Worm (Caenorhabditis elegans) whole organism, L1 larva: ENCODE results near the gene cytb-5.1.

ENCODE experiments used
- C16A3.4 ChIP-seq: fragments of 150-350 bp; optimal IDR thresholded peaks from 2 replicates; lab custom pipeline; 2014; ENCODE audit warnings: missing biosample characterization, missing genetic modification characterization
- aha-1 ChIP-seq: fragments of 150-350 bp; optimal IDR thresholded peaks from 2 replicates; lab custom pipeline; 2014; ENCODE audit warnings: missing biosample characterization, missing genetic modification characterization
- alr-1 ChIP-seq: fragments of 200-800 bp; sonication (Bioruptor generic); optimal IDR thresholded peaks from 2 replicates; lab custom pipeline; 2018; ENCODE audit warnings: borderline replicate concordance, mild to moderate bottlenecking, missing genetic modification characterization, missing compliant biosample characterization
- aly-2 ChIP-seq: fragments of 150-350 bp; optimal IDR thresholded peaks from 2 replicates; lab custom pipeline; 2014; ENCODE audit warnings: missing biosample characterization, missing genetic modification characterization
- ama-1 ChIP-seq: fragments of 150-350 bp; optimal IDR thresholded peaks from 2 replicates; lab custom pipeline; 2014
- blmp-1 ChIP-seq: fragments of 150-350 bp; optimal IDR thresholded peaks from 2 replicates; lab custom pipeline; 2014; ENCODE audit warnings: missing biosample characterization, missing genetic modification characterization
- ceh-63 ChIP-seq: fragments of 200-800 bp; sonication (Bioruptor generic); optimal IDR thresholded peaks from 2 replicates; lab custom pipeline; 2018; ENCODE audit warnings: mild to moderate bottlenecking, missing genetic modification characterization, missing compliant biosample characterization
- ceh-8 ChIP-seq: fragments of 200-800 bp; sonication (Bioruptor generic); optimal IDR thresholded peaks from 2 replicates; lab custom pipeline; 2018; ENCODE audit warnings: mild to moderate bottlenecking, missing genetic modification characterization, moderate library complexity, missing compliant biosample characterization
- ceh-82 ChIP-seq, 3 experiments: fragments of 150-350 bp in 1 of 3; sonication (generic microtip) in 2 of 3; optimal IDR thresholded peaks; 2 replicates each; lab custom pipeline; 2014 to 2017; ENCODE audit warnings: missing biosample characterization in 3 of 3, missing genetic modification characterization in 3 of 3
- ceh-88 ChIP-seq: fragments of 200-800 bp; sonication (Bioruptor generic); IDR thresholded peaks from 2 replicates; pipeline ENCODE4 v1.3.6; 2022; ENCODE audit warnings: missing genetic modification characterization, missing compliant biosample characterization
- efl-1 ChIP-seq, 4 experiments: fragments of 150-350 bp; optimal IDR thresholded peaks in 3 of 4; peaks in 1 of 4; 1 replicate in 1 of 4; 2 replicates in 3 of 4; lab custom pipeline; 2014; ENCODE audit warnings: missing biosample characterization in 2 of 4, missing genetic modification characterization in 2 of 4, missing genetic modification reagents in 2 of 4
- elt-2 ChIP-seq: sonication (generic microtip); optimal IDR thresholded peaks from 2 replicates; lab custom pipeline; 2016; ENCODE audit warnings: missing genetic modification characterization, mild to moderate bottlenecking, inconsistent platforms, missing compliant biosample characterization, missing genetic modification reagents
- fkh-10 ChIP-seq: sonication (generic microtip); optimal IDR thresholded peaks from 2 replicates; lab custom pipeline; 2017; ENCODE audit warnings: missing biosample characterization, missing genetic modification reagents, missing genetic modification characterization
- fkh-4 ChIP-seq: sonication (generic microtip); optimal IDR thresholded peaks from 2 replicates; lab custom pipeline; 2016; ENCODE audit warnings: missing compliant biosample characterization, missing genetic modification characterization, borderline replicate concordance
- fkh-8 ChIP-seq: sonication (generic microtip); optimal IDR thresholded peaks from 2 replicates; lab custom pipeline; 2016; ENCODE audit warnings: mild to moderate bottlenecking, missing genetic modification characterization, missing compliant biosample characterization
- fos-1 ChIP-seq: fragments of 150-350 bp; optimal IDR thresholded peaks from 2 replicates; lab custom pipeline; 2014; ENCODE audit warnings: missing biosample characterization, missing genetic modification characterization
- hpl-2 ChIP-seq: fragments of 150-350 bp; optimal IDR thresholded peaks from 2 replicates; lab custom pipeline; 2014; ENCODE audit warnings: missing biosample characterization, missing genetic modification reagents, missing genetic modification characterization
- irx-1 ChIP-seq: sonication (generic microtip); optimal IDR thresholded peaks from 2 replicates; lab custom pipeline; 2016; ENCODE audit warnings: missing genetic modification characterization, missing compliant biosample characterization
- isw-1 ChIP-seq: fragments of 200-800 bp; sonication (Bioruptor generic); IDR thresholded peaks from 2 replicates; pipeline ENCODE4 v1.3.6; 2022; ENCODE audit warnings: missing genetic modification characterization, missing compliant biosample characterization
- jun-1 ChIP-seq: fragments of 150-350 bp; optimal IDR thresholded peaks from 2 replicates; lab custom pipeline; 2014; ENCODE audit warnings: missing biosample characterization, missing genetic modification reagents, missing genetic modification characterization
- lin-13 ChIP-seq: fragments of 150-350 bp; optimal IDR thresholded peaks from 2 replicates; lab custom pipeline; 2014; ENCODE audit warnings: missing biosample characterization, missing genetic modification reagents, missing genetic modification characterization
- lin-14 ChIP-seq: fragments of 200-800 bp; sonication (Bioruptor generic); optimal IDR thresholded peaks from 2 replicates; lab custom pipeline; 2018; ENCODE audit warnings: mild to moderate bottlenecking, missing genetic modification characterization, moderate library complexity, missing compliant biosample characterization
- lin-15B ChIP-seq: fragments of 150-350 bp; sonication (generic microtip); optimal IDR thresholded peaks from 3 replicates; lab custom pipeline; 2014; ENCODE audit warnings: missing biosample characterization, missing genetic modification characterization
- lin-35 ChIP-seq, 2 experiments: fragments of 150-350 bp; optimal IDR thresholded peaks; 2 replicates each; lab custom pipeline; 2014; ENCODE audit warnings: missing biosample characterization in 2 of 2, missing genetic modification characterization in 2 of 2, missing genetic modification reagents in 2 of 2
- lin-39 ChIP-seq: fragments of 150-350 bp; optimal IDR thresholded peaks from 2 replicates; lab custom pipeline; 2014; ENCODE audit warnings: missing biosample characterization, missing genetic modification reagents, missing genetic modification characterization
- mep-1 ChIP-seq: fragments of 150-350 bp; optimal IDR thresholded peaks from 2 replicates; lab custom pipeline; 2014; ENCODE audit warnings: missing biosample characterization, missing genetic modification characterization
- nhr-11 ChIP-seq: fragments of 150-350 bp; optimal IDR thresholded peaks from 2 replicates; lab custom pipeline; 2014; ENCODE audit warnings: missing biosample characterization, missing genetic modification characterization
- nhr-20 ChIP-seq: sonication (generic microtip); optimal IDR thresholded peaks from 2 replicates; lab custom pipeline; 2016; ENCODE audit warnings: mild to moderate bottlenecking, missing genetic modification characterization, missing compliant biosample characterization
- nhr-84 ChIP-seq: sonication (generic microtip); optimal IDR thresholded peaks from 2 replicates; lab custom pipeline; 2017; ENCODE audit warnings: missing biosample characterization, missing genetic modification characterization
- nhr-85 ChIP-seq: sonication (generic microtip); peaks from one replicate; lab custom pipeline; 2016; ENCODE audit warnings: missing genetic modification characterization, inconsistent platforms, missing compliant biosample characterization
- pag-3 ChIP-seq: sonication (generic microtip); optimal IDR thresholded peaks from 2 replicates; lab custom pipeline; 2017; ENCODE audit warnings: missing genetic modification characterization, mild to moderate bottlenecking, missing compliant biosample characterization, antibody characterized with exemption, borderline replicate concordance; ENCODE audit not compliant: insufficient read depth
- rnt-1 ChIP-seq: sonication (generic microtip); optimal IDR thresholded peaks from 2 replicates; lab custom pipeline; 2016; ENCODE audit warnings: mild to moderate bottlenecking, missing genetic modification characterization, moderate library complexity, missing compliant biosample characterization
- skn-1 ChIP-seq: fragments of 150-350 bp; optimal IDR thresholded peaks from 2 replicates; lab custom pipeline; 2014; ENCODE audit warnings: missing biosample characterization, missing genetic modification characterization
- snpc-4 ChIP-seq: fragments of 150-350 bp; optimal IDR thresholded peaks from 2 replicates; lab custom pipeline; 2014; ENCODE audit warnings: missing biosample characterization, missing genetic modification characterization
- snu-23 ChIP-seq: sonication (generic microtip); optimal IDR thresholded peaks from 2 replicates; lab custom pipeline; 2016; ENCODE audit warnings: missing genetic modification characterization, missing compliant biosample characterization
- sox-4 ChIP-seq: sonication (generic microtip); optimal IDR thresholded peaks from 2 replicates; lab custom pipeline; 2016; ENCODE audit warnings: missing genetic modification characterization, missing compliant biosample characterization
- sup-37 ChIP-seq: fragments of 200-800 bp; sonication (Bioruptor generic); optimal IDR thresholded peaks from 2 replicates; lab custom pipeline; 2018; ENCODE audit warnings: mild to moderate bottlenecking, missing genetic modification characterization, missing compliant biosample characterization
- tbx-2 ChIP-seq: sonication (generic microtip); optimal IDR thresholded peaks from 2 replicates; lab custom pipeline; 2016; ENCODE audit warnings: missing genetic modification characterization, missing compliant biosample characterization
- vab-15 ChIP-seq: sonication (generic microtip); optimal IDR thresholded peaks from 2 replicates; lab custom pipeline; 2017; ENCODE audit warnings: missing genotype, mild to moderate bottlenecking, missing genetic modification characterization, missing compliant biosample characterization
- zag-1 ChIP-seq: fragments of 150-350 bp; optimal IDR thresholded peaks from 2 replicates; lab custom pipeline; 2014; ENCODE audit warnings: missing biosample characterization, missing genetic modification characterization
- ztf-4 ChIP-seq: fragments of 150-350 bp; optimal IDR thresholded peaks from 2 replicates; lab custom pipeline; 2014; ENCODE audit warnings: missing biosample characterization, missing genetic modification characterization

The cytb-5.1 gene

DNA sequence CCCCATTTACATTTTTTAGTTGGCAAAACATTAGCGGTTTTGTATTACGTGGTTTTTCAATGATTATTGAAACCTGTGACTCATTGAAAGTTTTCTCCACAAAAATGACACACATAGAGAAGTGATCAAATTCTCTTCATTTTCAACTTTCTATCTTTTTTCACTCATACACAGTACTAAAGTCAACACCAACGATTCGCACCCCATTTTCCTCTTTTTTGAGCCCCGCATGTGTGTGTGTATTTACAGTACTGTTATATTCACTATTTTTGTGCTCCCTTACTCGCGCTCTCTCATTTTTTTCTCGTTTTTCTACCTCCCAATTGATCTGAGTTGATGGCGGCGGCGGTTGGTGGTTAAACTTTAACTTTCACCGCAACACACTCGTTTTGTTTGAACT lies 43.3 kb upstream of the cytb-5.1 start:
- TF ChIP-seq mep-1 (tag; lab: Kevin White, UChicago) (no peak), skn-1 (peak; percentile 11), isw-1 (GFP tag; lab: Robert Waterston, UW) (no peak), ceh-63 (no peak), rnt-1 (tag; lab: Kevin White, UChicago) (no peak), aly-2 (no peak), tbx-2 (tag; lab: Kevin White, UChicago) (peak; percentile 1), nhr-11 (no peak), jun-1 (peak; percentile 17), C16A3.4 (no peak), lin-14 (GFP tag; lab: Kevin White, UChicago) (peak; percentile 16), lin-13 (GFP tag; lab: Kevin White, UChicago) (no peak), efl-1 (optimal IDR thresholded peaks at IDR 0.05; lab: Kevin White, UChicago) (no peak), efl-1 (GFP tag; optimal IDR thresholded peaks at IDR 0.05 in 1 of 2; lab: Kevin White, UChicago) (no peak)
- TF ChIP-seq, all 84 proteins: peak for 4

DNA sequence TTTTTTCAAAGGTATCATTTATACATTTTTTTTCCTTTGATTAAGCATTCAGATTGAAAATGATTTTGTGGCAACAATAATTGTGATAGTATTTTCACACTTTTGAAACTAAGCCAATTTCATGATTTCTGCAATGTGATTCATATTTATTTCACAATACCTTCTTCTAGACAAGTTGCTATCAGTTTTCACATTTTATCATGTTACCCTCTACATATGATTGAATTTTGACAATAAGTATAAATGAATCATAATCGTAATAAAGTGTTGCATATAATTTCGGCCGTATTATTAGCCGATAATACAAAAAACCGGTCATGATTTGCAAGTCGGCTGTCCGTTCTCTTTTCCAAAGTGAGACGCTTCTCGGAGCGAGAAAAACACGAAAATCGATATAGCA lies 42.3 kb upstream of the cytb-5.1 start:
- TF ChIP-seq snu-23 (GFP tag; lab: Kevin White, UChicago) (no peak), lin-35 (GFP tag; optimal IDR thresholded peaks at IDR 0.05; lab: Kevin White, UChicago) (peak in 1 of 2 experiments; percentile 5), elt-2 (tag; lab: Kevin White, UChicago) (peak; percentile 31)
- TF ChIP-seq, all 84 proteins: peak for 2

- TF ChIP-seq vab-15 (tag; lab: Kevin White, UChicago) (no peak), nhr-85 (tag; lab: Kevin White, UChicago) (peak; percentile 4)
Observed at ce11 chrX:13959849-13960248, 41.9 kb upstream of the cytb-5.1 start, which contains the start of gene syx-2. Gene syx-2 (plus strand): TSS chrX:13960149.

DNA sequence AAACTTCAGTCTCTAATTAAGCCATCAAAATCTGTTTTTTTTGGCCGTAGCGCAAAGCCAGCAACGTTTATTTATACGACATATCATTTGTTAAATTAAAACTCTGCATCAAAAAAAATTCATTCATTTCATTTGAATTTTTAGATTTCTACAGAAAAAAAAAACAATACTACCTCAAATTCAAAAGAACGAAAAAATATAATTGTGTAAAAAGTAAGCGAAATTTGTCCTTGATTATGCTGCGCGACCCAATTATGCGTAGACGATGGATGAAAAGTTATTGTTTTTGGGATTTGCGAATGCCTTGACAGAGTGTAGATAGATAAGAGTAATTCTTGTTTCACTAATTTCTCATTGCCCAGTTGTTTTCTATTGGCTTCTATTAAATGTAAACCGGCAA lies 38.5 kb upstream of the cytb-5.1 start, which contains the start of gene F48F7.3:
Gene F48F7.3 (plus strand): TSS at position 301 of the 400 bp plus-strand sequence.
- no peak for TF ChIP-seq ceh-82 (tag; optimal IDR thresholded peaks at IDR 0.05; lab: Kevin White, UChicago)
- TF ChIP-seq blmp-1 (tag; lab: Kevin White, UChicago): no peak
- no peak for TF ChIP-seq ceh-8 (GFP tag; lab: Kevin White, UChicago)
- no peak for TF ChIP-seq fkh-8
- no peak for TF ChIP-seq snu-23 (GFP tag; lab: Kevin White, UChicago)
- no peak for TF ChIP-seq irx-1 (tag; lab: Kevin White, UChicago)
- TF ChIP-seq skn-1: no peak

DNA sequence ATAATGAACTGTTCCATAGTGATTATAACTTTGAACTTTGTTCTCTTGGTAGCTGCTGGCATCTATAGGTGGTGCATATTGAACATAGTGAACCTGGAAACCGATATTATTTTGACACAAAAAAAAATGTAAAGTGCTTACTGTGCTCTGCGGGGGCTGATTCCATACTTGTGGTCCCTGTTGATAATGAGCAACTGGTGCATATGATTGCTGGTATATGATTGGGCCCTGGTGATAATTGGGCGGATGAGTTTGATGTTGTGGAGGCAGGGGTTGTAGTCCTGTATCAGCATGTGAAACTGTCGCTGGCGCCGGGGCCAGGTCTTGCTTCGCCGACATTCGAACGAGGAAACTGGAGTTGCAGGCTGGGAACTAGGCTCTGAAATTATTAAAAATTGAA lies 33.4 kb upstream of the cytb-5.1 start, which contains the start of gene pqn-39:
Gene pqn-39 (minus strand): TSS at position 385 of the 400 bp plus-strand sequence.
- no peak for TF ChIP-seq ama-1 (lab: Kevin White, UChicago)
- no peak for TF ChIP-seq vab-15 (tag; lab: Kevin White, UChicago)
- TF ChIP-seq nhr-85 (tag; lab: Kevin White, UChicago): peak; percentile 61

ce11 chrX:13969257-13969968 lies 32.3 kb upstream of the cytb-5.1 start:
- TF ChIP-seq sup-37 (GFP tag; lab: Kevin White, UChicago): peak; percentile 18
- TF ChIP-seq rnt-1 (tag; lab: Kevin White, UChicago): peak; percentile 81
- TF ChIP-seq ztf-4 (tag; lab: Kevin White, UChicago): peak; percentile 53
- TF ChIP-seq snpc-4 (tag; lab: Kevin White, UChicago): peak; percentile 21
- TF ChIP-seq skn-1: no peak
- peak; percentile 13 for TF ChIP-seq blmp-1 (tag; lab: Kevin White, UChicago)
- TF ChIP-seq pag-3 (tag; lab: Kevin White, UChicago): no peak
- TF ChIP-seq fos-1 (tag; lab: Kevin White, UChicago): peak; percentile 59
- peak; percentile 63 for TF ChIP-seq elt-2 (tag; lab: Kevin White, UChicago)
- peak; percentile 80 for TF ChIP-seq nhr-20 (tag; lab: Kevin White, UChicago)
- peak; percentile 3 for TF ChIP-seq lin-39 (tag; lab: Kevin White, UChicago)
- no peak for TF ChIP-seq nhr-84 (tag; lab: Kevin White, UChicago)
- no peak for TF ChIP-seq ama-1 (lab: Kevin White, UChicago)
- TF ChIP-seq ceh-88 (GFP tag; lab: Robert Waterston, UW): peak; percentile 55; the same call in 1 of the 2 replicates
- no peak for TF ChIP-seq alr-1 (tag; lab: Kevin White, UChicago)
- no peak for TF ChIP-seq lin-15B
- peak; percentile 96 for TF ChIP-seq fkh-10
- peak; percentile 35 for TF ChIP-seq zag-1 (tag; lab: Kevin White, UChicago)
- peak; percentile 46 for TF ChIP-seq jun-1
- no peak for TF ChIP-seq ceh-63
- TF ChIP-seq hpl-2 (GFP tag; lab: Kevin White, UChicago): peak; percentile 23
- no peak for TF ChIP-seq aha-1 (tag; lab: Kevin White, UChicago)
- TF ChIP-seq fkh-4 (tag; lab: Kevin White, UChicago): no peak
- no peak for TF ChIP-seq sox-4 (tag; lab: Kevin White, UChicago)
